Fruit fly (Drosophila melanogaster): Measurements from ENCODE around the gene Esp.

Gene Esp

dm6 chr3R:24810844-24811625, 30.7 kb upstream of the Esp start (continued):
- TF ChIP-seq corto (GFP tag; optimal IDR thresholded peaks at IDR 0.05) (peak; percentile 78), Camta (GFP tag; optimal IDR thresholded peaks at IDR 0.05) (peak; percentile 78), crc (GFP tag; optimal IDR thresholded peaks at IDR 0.05) (peak; percentile 62), danr (GFP tag; IDR thresholded peaks at IDR 0.05) (peak; percentile 75), pum (GFP tag; optimal IDR thresholded peaks at IDR 0.05) (peak; percentile 67), CG7556 (GFP tag; optimal IDR thresholded peaks at IDR 0.05) (peak; percentile 80), gro (GFP tag; optimal IDR thresholded peaks at IDR 0.05) (peak; percentile 91), CG3281 (GFP tag; optimal IDR thresholded peaks at IDR 0.05) (peak; percentile 88), CG11723 (GFP tag; optimal IDR thresholded peaks at IDR 0.05) (peak; percentile 81), H2.0 (GFP tag; IDR thresholded peaks at IDR 0.05) (peak; percentile 88), CG10274 (GFP tag; optimal IDR thresholded peaks at IDR 0.05) (peak; percentile 83), ftz-f1 (GFP tag; optimal IDR thresholded peaks at IDR 0.05) (peak; percentile 40), Dad (GFP tag; optimal IDR thresholded peaks at IDR 0.05) (peak; percentile 86), Dp (GFP tag; optimal IDR thresholded peaks at IDR 0.05) (peak; percentile 2), CG10462 (GFP tag; optimal IDR thresholded peaks at IDR 0.05) (peak; percentile 69), CG15011 (GFP tag; optimal IDR thresholded peaks at IDR 0.05) (peak; percentile 78), sug (tag; optimal IDR thresholded peaks at IDR 0.05) (peak; percentile 76), CG7357 (GFP tag; IDR thresholded peaks at IDR 0.05) (peak; percentile 79), knrl (GFP tag; IDR thresholded peaks at IDR 0.05; ENCODE audit: partially characterized antibody) (no peak), nmo (GFP tag; optimal IDR thresholded peaks at IDR 0.05) (peak; percentile 88), ash1 (GFP tag; optimal IDR thresholded peaks at IDR 0.05) (peak; percentile 82), CG18599 (GFP tag; optimal IDR thresholded peaks at IDR 0.05) (peak; percentile 93), CG17361 (GFP tag; IDR thresholded peaks at IDR 0.05) (peak; percentile 85), fru (optimal IDR thresholded peaks at IDR 0.05) (no peak), D19B (GFP tag; optimal IDR thresholded peaks at IDR 0.05) (peak; percentile 73), zen2 (GFP tag; IDR thresholded peaks at IDR 0.05; ENCODE audit: partially characterized antibody) (no peak), CG8924 (tag; optimal IDR thresholded peaks at IDR 0.05) (peak; percentile 86), dan (GFP tag; IDR thresholded peaks at IDR 0.05) (peak; percentile 6; the same call in 1 of the 2 replicates), CG6175 (GFP tag; IDR thresholded peaks at IDR 0.05) (peak; percentile 79; the same call in 2 of the 3 replicates), crol (GFP tag; IDR thresholded peaks at IDR 0.05) (0 out of 2 replicates have a peak, but pooled peaks have one; percentile 21), Scr (GFP tag; IDR thresholded peaks at IDR 0.05; ENCODE audit: partially characterized antibody) (no peak), Trl (optimal IDR thresholded peaks at IDR 0.05) (no peak), Trl (GFP tag; optimal IDR thresholded peaks at IDR 0.05) (peak; percentile 74), CG9437 (GFP tag; optimal IDR thresholded peaks at IDR 0.05) (peak; percentile 76), CG17568 (GFP tag; optimal IDR thresholded peaks at IDR 0.05) (peak; percentile 85), jing (GFP tag; optimal IDR thresholded peaks at IDR 0.05) (peak; percentile 76), CG13424 (tag; optimal IDR thresholded peaks at IDR 0.05) (peak; percentile 90), CG2120 (GFP tag; optimal IDR thresholded peaks at IDR 0.05) (peak; percentile 95), HLHmδ (GFP tag; optimal IDR thresholded peaks at IDR 0.05) (no peak), CG11398 (GFP tag; optimal IDR thresholded peaks at IDR 0.05) (peak; percentile 71), CG4404 (GFP tag; IDR thresholded peaks at IDR 0.05) (peak; percentile 61), CG3163 (GFP tag; optimal IDR thresholded peaks at IDR 0.05) (peak; percentile 61), CG17359 (tag; optimal IDR thresholded peaks at IDR 0.05) (peak; percentile 93), Doc3 (GFP tag; IDR thresholded peaks at IDR 0.05; ENCODE audit: partially characterized antibody) (no peak), CG30020 (tag; optimal IDR thresholded peaks at IDR 0.05) (peak; percentile 41), Rfx (GFP tag; IDR thresholded peaks at IDR 0.05) (peak; percentile 95), gsb-n (tag; optimal IDR thresholded peaks at IDR 0.05) (peak; percentile 65), CG4730 (GFP tag; IDR thresholded peaks at IDR 0.05) (peak; percentile 85), CG9727 (GFP tag; optimal IDR thresholded peaks at IDR 0.05) (peak; percentile 71), trh (GFP tag; optimal IDR thresholded peaks at IDR 0.05) (no peak)
